Fruit fly (Drosophila melanogaster) whole organism, embryonic: ENCODE results near the gene kek6.
A peak's percentile ranks its signal among the peaks of the same experiment; 100 is the strongest.

Source experiments
- Bgb ChIP-seq: fragments of 200-800 bp; sonication (Bioruptor generic); IDR thresholded peaks from 2 replicates; pipeline ENCODE4 v1.3.6; 2022; ENCODE audit warnings: missing biosample characterization, missing genetic modification characterization; ENCODE audit not compliant: partially characterized antibody
- C15 ChIP-seq: fragments of 200-800 bp; sonication (Bioruptor generic); IDR thresholded peaks from 3 replicates; pipeline ENCODE4 v1.3.6; 2022; ENCODE audit warnings: missing biosample characterization, missing genetic modification characterization
- CG10274 ChIP-seq: fragments of 200-800 bp; sonication (Bioruptor generic); optimal IDR thresholded peaks from 3 replicates; lab custom pipeline; 2017; ENCODE audit warnings: missing biosample characterization, mild to moderate bottlenecking, missing genetic modification characterization
- CG10431 ChIP-seq: fragments of 200-800 bp; sonication (Bioruptor generic); optimal IDR thresholded peaks from 3 replicates; lab custom pipeline; 2018; ENCODE audit warnings: missing biosample characterization, mild to moderate bottlenecking, missing genetic modification characterization
- CG11456 ChIP-seq: fragments of 200-800 bp; sonication (Bioruptor generic); IDR thresholded peaks from 3 replicates; pipeline ENCODE4 v1.3.6; 2022; ENCODE audit warnings: missing biosample characterization, missing genetic modification characterization
- CG13296 ChIP-seq: fragments of 200-800 bp; sonication (Bioruptor generic); optimal IDR thresholded peaks from 3 replicates; lab custom pipeline; 2018; ENCODE audit warnings: missing biosample characterization, mild to moderate bottlenecking, missing genetic modification characterization
- CG1602 ChIP-seq: fragments of 200-800 bp; sonication (Bioruptor generic); optimal IDR thresholded peaks from 3 replicates; lab custom pipeline; 2016; ENCODE audit warnings: missing biosample characterization, missing genetic modification characterization
- CG16779 ChIP-seq: fragments of 200-800 bp; sonication (Bioruptor generic); IDR thresholded peaks from 2 replicates; pipeline ENCODE4 v1.3.6; 2022; ENCODE audit warnings: missing biosample characterization, missing genetic modification characterization
- CG17568 ChIP-seq: fragments of 200-800 bp; sonication (Bioruptor generic); optimal IDR thresholded peaks from 2 replicates; lab custom pipeline; 2018; ENCODE audit warnings: missing biosample characterization, mild to moderate bottlenecking, missing genetic modification characterization, moderate library complexity
- CG18619 ChIP-seq: fragments of 200-800 bp; sonication (Bioruptor generic); optimal IDR thresholded peaks from 3 replicates; lab custom pipeline; 2017; ENCODE audit warnings: missing biosample characterization, mild to moderate bottlenecking, missing genetic modification characterization
- CG2129 ChIP-seq: fragments of 200-800 bp; sonication (Bioruptor generic); IDR thresholded peaks from 2 replicates; pipeline ENCODE4 v1.3.6; 2022; ENCODE audit warnings: missing biosample characterization, missing genetic modification characterization; ENCODE audit not compliant: partially characterized antibody
- CG30020 ChIP-seq: fragments of 200-800 bp; optimal IDR thresholded peaks from 2 replicates; lab custom pipeline; 2019; ENCODE audit warnings: missing biosample characterization, mild to moderate bottlenecking, missing genetic modification characterization, moderate library complexity
- CG30403 ChIP-seq: fragments of 200-800 bp; sonication (Bioruptor generic); optimal IDR thresholded peaks from 3 replicates; lab custom pipeline; 2016; ENCODE audit warnings: missing biosample characterization, missing genetic modification characterization
- CG31365 ChIP-seq: fragments of 200-800 bp; sonication (Bioruptor generic); optimal IDR thresholded peaks from 2 replicates; lab custom pipeline; 2018; ENCODE audit warnings: missing biosample characterization, mild to moderate bottlenecking, missing genetic modification characterization
- CG33213 ChIP-seq: fragments of 200-800 bp; sonication (Bioruptor generic); optimal IDR thresholded peaks from 3 replicates; lab custom pipeline; 2016; ENCODE audit warnings: missing biosample characterization, missing genetic modification characterization
- CG3995 ChIP-seq: fragments of 200-800 bp; sonication (Bioruptor generic); optimal IDR thresholded peaks from 3 replicates; lab custom pipeline; 2016; ENCODE audit warnings: missing biosample characterization, missing genetic modification characterization
- CG7556 ChIP-seq: fragments of 200-800 bp; sonication (Bioruptor generic); optimal IDR thresholded peaks from 2 replicates; lab custom pipeline; 2017; ENCODE audit warnings: missing biosample characterization, mild to moderate bottlenecking, missing genetic modification characterization
- CG7839 ChIP-seq: fragments of 200-800 bp; sonication (Bioruptor generic); optimal IDR thresholded peaks from 3 replicates; lab custom pipeline; 2018; ENCODE audit warnings: missing biosample characterization, mild to moderate bottlenecking, missing genetic modification characterization, moderate library complexity
- CG9437 ChIP-seq: fragments of 200-800 bp; sonication (Bioruptor generic); optimal IDR thresholded peaks from 2 replicates; lab custom pipeline; 2018; ENCODE audit warnings: missing biosample characterization, mild to moderate bottlenecking, missing genetic modification characterization
- Chrac-16 ChIP-seq: fragments of 200-800 bp; sonication (Bioruptor generic); optimal IDR thresholded peaks from 3 replicates; lab custom pipeline; 2016; ENCODE audit warnings: missing biosample characterization, missing genetic modification characterization
- Dip3 ChIP-seq: fragments of 200-800 bp; sonication (Bioruptor generic); optimal IDR thresholded peaks from 3 replicates; lab custom pipeline; 2016; ENCODE audit warnings: missing biosample characterization, missing genetic modification characterization
- Ets65A ChIP-seq: fragments of 200-800 bp; sonication (Bioruptor generic); peaks from one replicate; lab custom pipeline; 2016; ENCODE audit warnings: missing biosample characterization, missing genetic modification characterization
- Hmx ChIP-seq: fragments of 200-800 bp; sonication (Bioruptor generic); optimal IDR thresholded peaks from 2 replicates; lab custom pipeline; 2016; ENCODE audit warnings: missing biosample characterization, missing genetic modification characterization
- Lim3 ChIP-seq: fragments of 200-800 bp; sonication (Bioruptor generic); IDR thresholded peaks from 2 replicates; pipeline ENCODE4 v1.3.6; 2022; ENCODE audit warnings: missing biosample characterization, missing genetic modification characterization
- Lpt ChIP-seq: fragments of >200 bp; optimal IDR thresholded peaks from 2 replicates; lab custom pipeline; 2018; ENCODE audit warnings: missing biosample characterization, missing genetic modification characterization
- Oli ChIP-seq: fragments of 200-800 bp; sonication (Bioruptor generic); optimal IDR thresholded peaks from 2 replicates; lab custom pipeline; 2018; ENCODE audit warnings: missing biosample characterization, mild to moderate bottlenecking, missing genetic modification characterization, moderate library complexity
- Sin3A ChIP-seq: fragments of >200 bp; optimal IDR thresholded peaks from 2 replicates; lab custom pipeline; 2018
- Spps ChIP-seq: fragments of 200-800 bp; sonication (Bioruptor generic); optimal IDR thresholded peaks from 2 replicates; lab custom pipeline; 2018; ENCODE audit warnings: missing biosample characterization, mild to moderate bottlenecking, missing genetic modification characterization
- Ssrp ChIP-seq: fragments of 200-800 bp; sonication (Bioruptor generic); optimal IDR thresholded peaks from 2 replicates; lab custom pipeline; 2018; ENCODE audit warnings: missing biosample characterization, mild to moderate bottlenecking, missing genetic modification characterization, moderate library complexity
- Taf1 ChIP-seq: fragments of 200-800 bp; sonication (Bioruptor generic); IDR thresholded peaks from 2 replicates; pipeline ENCODE4 v1.3.6; 2022; ENCODE audit warnings: missing biosample characterization, missing genetic modification characterization
- Tbp ChIP-seq: fragments of >200 bp; optimal IDR thresholded peaks from 2 replicates; lab custom pipeline; 2018; ENCODE audit warnings: missing biosample characterization, missing genetic modification characterization
- abd-A ChIP-seq: fragments of 200-800 bp; sonication (Bioruptor generic); optimal IDR thresholded peaks from 3 replicates; lab custom pipeline; 2019; ENCODE audit warnings: missing biosample characterization, mild to moderate bottlenecking, missing genetic modification characterization, moderate library complexity
- ac ChIP-seq: fragments of 200-800 bp; sonication (Bioruptor generic); optimal IDR thresholded peaks from 3 replicates; lab custom pipeline; 2017; ENCODE audit warnings: missing biosample characterization, mild to moderate bottlenecking, missing genetic modification characterization
- cas ChIP-seq: fragments of 200-800 bp; sonication (Bioruptor generic); IDR thresholded peaks from 2 replicates; pipeline ENCODE4 v1.3.6; 2022; ENCODE audit warnings: missing biosample characterization, missing genetic modification characterization
- crol ChIP-seq: fragments of 200-800 bp; sonication (Bioruptor generic); IDR thresholded peaks from 2 replicates; pipeline ENCODE4 v1.3.6; 2022; ENCODE audit warnings: missing biosample characterization, missing genetic modification characterization
- dmrt11E ChIP-seq: fragments of 200-800 bp; sonication (Bioruptor generic); optimal IDR thresholded peaks from 3 replicates; lab custom pipeline; 2018; ENCODE audit warnings: missing biosample characterization, mild to moderate bottlenecking, missing genetic modification characterization, moderate library complexity
- esg ChIP-seq: fragments of 200-800 bp; sonication (Bioruptor generic); conservative IDR thresholded peaks from 2 replicates; pipeline ENCODE4 v1.3.6; 2022; ENCODE audit warnings: missing biosample characterization, missing genetic modification characterization
- hbn ChIP-seq: fragments of 200-800 bp; sonication (Bioruptor generic); IDR thresholded peaks from 2 replicates; pipeline ENCODE4 v1.3.6; 2022; ENCODE audit warnings: missing biosample characterization, missing genetic modification characterization; ENCODE audit not compliant: partially characterized antibody
- nau ChIP-seq: fragments of 200-800 bp; sonication (Bioruptor generic); optimal IDR thresholded peaks from 3 replicates; lab custom pipeline; 2017; ENCODE audit warnings: missing biosample characterization, mild to moderate bottlenecking, missing genetic modification characterization, missing genetic modification reagents
- prd ChIP-seq, 3 experiments: fragments of >200 bp in 2 of 3; fragments of 200-800 bp in 1 of 3; sonication (Bioruptor generic) in 1 of 3; optimal IDR thresholded peaks in 2 of 3; IDR thresholded peaks in 1 of 3; 2 replicates in 2 of 3; 3 replicates in 1 of 3; pipeline versions ENCODE4 v1.3.6 to Lab custom; 2017 to 2022; ENCODE audit warnings: missing biosample characterization in 1 of 3, missing genetic modification characterization in 1 of 3
- ranshi ChIP-seq: fragments of 200-800 bp; sonication (Bioruptor generic); IDR thresholded peaks from 2 replicates; pipeline ENCODE4 v1.3.6; 2022; ENCODE audit warnings: missing biosample characterization, missing genetic modification characterization
- ro ChIP-seq: fragments of 200-800 bp; sonication (Bioruptor generic); IDR thresholded peaks from 2 replicates; pipeline ENCODE4 v1.3.6; 2022; ENCODE audit warnings: missing biosample characterization, missing genetic modification characterization
- salm ChIP-seq: fragments of 200-800 bp; sonication (Bioruptor generic); optimal IDR thresholded peaks from 2 replicates; lab custom pipeline; 2018; ENCODE audit warnings: missing biosample characterization, mild to moderate bottlenecking, missing genetic modification characterization
- seq ChIP-seq: fragments of 200-800 bp; sonication (Bioruptor generic); IDR thresholded peaks from 2 replicates; pipeline ENCODE4 v1.3.6; 2022; ENCODE audit warnings: missing biosample characterization, missing genetic modification characterization
- shn ChIP-seq: fragments of 200-800 bp; sonication (Bioruptor generic); optimal IDR thresholded peaks from 3 replicates; lab custom pipeline; 2016; ENCODE audit warnings: missing biosample characterization, missing genetic modification characterization
- slp2 ChIP-seq: fragments of 200-800 bp; sonication (Bioruptor generic); optimal IDR thresholded peaks from 2 replicates; lab custom pipeline; 2016; ENCODE audit warnings: missing biosample characterization, missing genetic modification characterization
- tin ChIP-seq: fragments of 200-800 bp; sonication (Bioruptor generic); optimal IDR thresholded peaks from 3 replicates; lab custom pipeline; 2016; ENCODE audit warnings: missing biosample characterization, missing genetic modification characterization
- z ChIP-seq: fragments of 200-800 bp; sonication (Bioruptor generic); IDR thresholded peaks from 3 replicates; pipeline ENCODE4 v1.3.6; 2022; ENCODE audit warnings: missing biosample characterization, missing genetic modification characterization
- zf30C ChIP-seq: fragments of 200-800 bp; sonication (Bioruptor generic); optimal IDR thresholded peaks from 3 replicates; lab custom pipeline; 2018; ENCODE audit warnings: missing biosample characterization, mild to moderate bottlenecking, missing genetic modification characterization

The kek6 gene

dm6 chr3R:31687782-31688181 is 65.8 kb downstream of the kek6 start (continued):
- TF ChIP-seq Taf1 (GFP tag; lab: Robert Waterston, UW) = no peak
- TF ChIP-seq CG1602 (GFP tag; lab: Kevin White, UChicago) = no peak
- peak; percentile 23 for TF ChIP-seq slp2 (GFP tag; lab: Kevin White, UChicago)
- TF ChIP-seq seq (GFP tag; lab: Robert Waterston, UW) = no peak
- no peak for TF ChIP-seq CG3995
- peak; percentile 36; the same call in 1 of the 2 replicates for TF ChIP-seq ranshi (GFP tag; lab: Robert Waterston, UW)
- no peak for TF ChIP-seq z (GFP tag; lab: Robert Waterston, UW)
- TF ChIP-seq ro (GFP tag; lab: Robert Waterston, UW) = no peak
- TF ChIP-seq Bgb (GFP tag; lab: Robert Waterston, UW) = no peak
- TF ChIP-seq shn (GFP tag; lab: Kevin White, UChicago) = no peak
- no peak for TF ChIP-seq CG7556 (GFP tag; lab: Kevin White, UChicago)
- no peak for TF ChIP-seq hbn (GFP tag; lab: Robert Waterston, UW)
- TF ChIP-seq Ets65A = peak; percentile 89
- TF ChIP-seq CG7839 (tag; lab: Kevin White, UChicago) = peak; percentile 47
- no peak for TF ChIP-seq tin (GFP tag; lab: Kevin White, UChicago)
- peak; percentile 13 for TF ChIP-seq Chrac-16 (GFP tag; lab: Kevin White, UChicago)
- no peak for TF ChIP-seq Lim3 (GFP tag; lab: Robert Waterston, UW)
- no peak for TF ChIP-seq abd-A
- TF ChIP-seq C15 (GFP tag; lab: Robert Waterston, UW) = no peak
- TF ChIP-seq CG33213 (GFP tag; lab: Kevin White, UChicago) = no peak
- TF ChIP-seq CG2129 (GFP tag; lab: Robert Waterston, UW) = no peak

dm6 chr3R:31688671-31689642 is 67.0 kb downstream of the kek6 start:
- TF ChIP-seq CG9437 (GFP tag; lab: Kevin White, UChicago) (no peak), Spps (tag; lab: Kevin White, UChicago) (no peak), CG13296 (GFP tag; lab: Kevin White, UChicago) (no peak), Oli (tag; lab: Kevin White, UChicago) (peak; percentile 32), Sin3A (lab: Kevin White, UChicago) (no peak), salm (no peak), Ssrp (tag; lab: Kevin White, UChicago) (peak; percentile 21), CG11456 (GFP tag; lab: Robert Waterston, UW) (no peak), Lpt (GFP tag; lab: Kevin White, UChicago) (no peak), CG18619 (GFP tag; lab: Kevin White, UChicago) (no peak), CG30020 (tag; lab: Kevin White, UChicago) (no peak), CG10431 (no peak), esg (GFP tag; lab: Robert Waterston, UW) (no peak), slp2 (GFP tag; lab: Kevin White, UChicago) (no peak), Tbp (no peak), CG10274 (GFP tag; lab: Kevin White, UChicago) (no peak), ranshi (GFP tag; lab: Robert Waterston, UW) (no peak), CG30403 (GFP tag; lab: Kevin White, UChicago) (peak; percentile 15), nau (GFP tag; lab: Kevin White, UChicago) (no peak), ac (GFP tag; lab: Kevin White, UChicago) (no peak), Hmx (no peak), crol (GFP tag; lab: Robert Waterston, UW) (0 out of 2 replicates have a peak, but pooled peaks have one; percentile 42), dmrt11E (no peak), zf30C (GFP tag; lab: Kevin White, UChicago) (no peak), CG31365 (tag; lab: Kevin White, UChicago) (no peak), CG16779 (no peak), Dip3 (no peak), cas (GFP tag; lab: Robert Waterston, UW) (no peak), CG17568 (GFP tag; lab: Kevin White, UChicago) (no peak), prd (optimal IDR thresholded peaks at IDR 0.05; lab: Kevin White, UChicago) (no peak), prd (GFP tag; IDR thresholded peaks at IDR 0.05; lab: Robert Waterston, UW) (no peak)
